Fruit fly (Drosophila melanogaster) whole organism, prepupa: ENCODE measurements around the gene Rh5.

ENCODE experiments used
- Blimp-1 ChIP-seq: fragments of 200-800 bp; sonication (Bioruptor generic); optimal IDR thresholded peaks from 3 replicates; lab custom pipeline; 2017; ENCODE audit warnings: missing biosample characterization, missing genetic modification characterization, mild to moderate bottlenecking, moderate library complexity, missing genetic modification reagents
- CG10631 ChIP-seq: fragments of 200-800 bp; sonication (Bioruptor generic); optimal IDR thresholded peaks from 2 replicates; lab custom pipeline; 2016; ENCODE audit warnings: missing biosample characterization, missing genetic modification characterization
- CG10669 ChIP-seq: fragments of 200-800 bp; sonication (Bioruptor generic); optimal IDR thresholded peaks from 3 replicates; lab custom pipeline; 2018; ENCODE audit warnings: missing biosample characterization, mild to moderate bottlenecking, missing genetic modification characterization, moderate library complexity
- CG11294 ChIP-seq: fragments of 200-800 bp; sonication (Bioruptor generic); IDR thresholded peaks from 2 replicates; pipeline ENCODE4 v1.3.6; 2022; ENCODE audit warnings: missing biosample characterization, missing genetic modification characterization
- CG11902 ChIP-seq: fragments of 200-800 bp; sonication (Bioruptor generic); optimal IDR thresholded peaks from 3 replicates; lab custom pipeline; 2016; ENCODE audit warnings: missing biosample characterization, missing genetic modification characterization
- CG3032 ChIP-seq: fragments of 200-800 bp; optimal IDR thresholded peaks from 2 replicates; lab custom pipeline; 2019; ENCODE audit warnings: missing biosample characterization, mild to moderate bottlenecking, missing genetic modification characterization, moderate library complexity
- CG31627 ChIP-seq: fragments of 200-800 bp; sonication (Bioruptor generic); optimal IDR thresholded peaks from 3 replicates; lab custom pipeline; 2016; ENCODE audit warnings: missing biosample characterization, missing genetic modification characterization
- CG32006 ChIP-seq: fragments of 200-800 bp; sonication (Bioruptor generic); optimal IDR thresholded peaks from 3 replicates; lab custom pipeline; 2017; ENCODE audit warnings: missing biosample characterization, mild to moderate bottlenecking, missing genetic modification characterization
- CG34406 ChIP-seq: fragments of 200-800 bp; sonication (Bioruptor generic); optimal IDR thresholded peaks from 3 replicates; lab custom pipeline; 2016; ENCODE audit warnings: missing biosample characterization, missing genetic modification characterization
- CG3919 ChIP-seq: fragments of 200-800 bp; sonication (Bioruptor generic); optimal IDR thresholded peaks from 3 replicates; lab custom pipeline; 2016; ENCODE audit warnings: missing biosample characterization, missing genetic modification characterization
- CG6163 ChIP-seq: fragments of 200-800 bp; sonication (Bioruptor generic); IDR thresholded peaks from 3 replicates; pipeline ENCODE4 v1.3.6; 2022; ENCODE audit warnings: missing biosample characterization, missing genetic modification characterization
- CG6276 ChIP-seq: fragments of 200-800 bp; sonication (Bioruptor generic); optimal IDR thresholded peaks from 2 replicates; lab custom pipeline; 2017; ENCODE audit warnings: missing biosample characterization, mild to moderate bottlenecking, missing genetic modification characterization
- CG6792 ChIP-seq: fragments of 200-800 bp; sonication (Bioruptor generic); optimal IDR thresholded peaks from 3 replicates; lab custom pipeline; 2016; ENCODE audit warnings: missing biosample characterization, missing genetic modification characterization
- CG6808 ChIP-seq: fragments of 200-800 bp; sonication (Bioruptor generic); optimal IDR thresholded peaks from 3 replicates; lab custom pipeline; 2017; ENCODE audit warnings: missing biosample characterization, missing genetic modification characterization, mild to moderate bottlenecking, moderate library complexity, missing genetic modification reagents
- CG7368 ChIP-seq: fragments of 200-800 bp; sonication (Bioruptor generic); optimal IDR thresholded peaks from 3 replicates; lab custom pipeline; 2016; ENCODE audit warnings: missing biosample characterization, missing genetic modification characterization
- CG8119 ChIP-seq: fragments of 200-800 bp; sonication (Bioruptor generic); IDR thresholded peaks from 3 replicates; pipeline ENCODE4 v1.3.6; 2022; ENCODE audit warnings: missing biosample characterization, missing genetic modification characterization
- CG8319 ChIP-seq: fragments of 200-800 bp; sonication (Bioruptor generic); optimal IDR thresholded peaks from 3 replicates; lab custom pipeline; 2016; ENCODE audit warnings: missing biosample characterization, missing genetic modification characterization
- CG8632 ChIP-seq: fragments of 200-800 bp; sonication (Bioruptor generic); optimal IDR thresholded peaks from 3 replicates; lab custom pipeline; 2016; ENCODE audit warnings: missing biosample characterization, missing genetic modification characterization
- Eip75B ChIP-seq: fragments of 200-800 bp; sonication (Bioruptor generic); optimal IDR thresholded peaks from 3 replicates; lab custom pipeline; 2016; ENCODE audit warnings: missing biosample characterization, missing genetic modification characterization
- Eip78C ChIP-seq: fragments of 200-800 bp; sonication (Bioruptor generic); peaks from one replicate; lab custom pipeline; 2016; ENCODE audit warnings: missing biosample characterization, missing genetic modification characterization
- Eip93F ChIP-seq: fragments of 200-800 bp; sonication (Bioruptor generic); optimal IDR thresholded peaks from 2 replicates; lab custom pipeline; 2016; ENCODE audit warnings: missing biosample characterization, mild to moderate bottlenecking, missing genetic modification characterization
- Ets21C ChIP-seq: fragments of 200-800 bp; sonication (Bioruptor generic); optimal IDR thresholded peaks from 3 replicates; lab custom pipeline; 2016; ENCODE audit warnings: missing biosample characterization, missing genetic modification characterization
- Ets96B ChIP-seq: fragments of 200-800 bp; optimal IDR thresholded peaks from 2 replicates; lab custom pipeline; 2019; ENCODE audit warnings: missing biosample characterization, mild to moderate bottlenecking, missing genetic modification characterization, moderate library complexity
- Gug ChIP-seq: fragments of 200-800 bp; sonication (Bioruptor generic); IDR thresholded peaks from 2 replicates; pipeline ENCODE4 v1.3.6; 2022; ENCODE audit warnings: missing biosample characterization, missing genetic modification characterization
- Hr38 ChIP-seq: sonication (Bioruptor generic); optimal IDR thresholded peaks from 2 replicates; lab custom pipeline; 2016; ENCODE audit warnings: missing biosample characterization, missing genetic modification characterization
- Hr39 ChIP-seq: fragments of 200-800 bp; sonication (Bioruptor generic); optimal IDR thresholded peaks from 2 replicates; lab custom pipeline; 2016; ENCODE audit warnings: missing biosample characterization, missing genetic modification characterization
- Hr4 ChIP-seq: fragments of 200-800 bp; sonication (Bioruptor generic); optimal IDR thresholded peaks from 3 replicates; lab custom pipeline; 2016; ENCODE audit warnings: missing biosample characterization, missing genetic modification characterization
- Lpt ChIP-seq: fragments of 200-800 bp; sonication (Bioruptor generic); optimal IDR thresholded peaks from 3 replicates; lab custom pipeline; 2016; ENCODE audit warnings: missing biosample characterization, missing genetic modification characterization
- Met ChIP-seq: fragments of 200-800 bp; sonication (Bioruptor generic); optimal IDR thresholded peaks from 3 replicates; lab custom pipeline; 2016; ENCODE audit warnings: missing biosample characterization, missing genetic modification characterization
- Smox ChIP-seq: fragments of 200-800 bp; sonication (Bioruptor generic); optimal IDR thresholded peaks from 3 replicates; lab custom pipeline; 2016; ENCODE audit warnings: missing biosample characterization, missing genetic modification characterization
- Sox102F ChIP-seq: fragments of 200-800 bp; sonication (Bioruptor generic); optimal IDR thresholded peaks from 2 replicates; lab custom pipeline; 2016; ENCODE audit warnings: missing biosample characterization, mild to moderate bottlenecking, missing genetic modification characterization
- Sox14 ChIP-seq: fragments of 200-800 bp; sonication (Bioruptor generic); optimal IDR thresholded peaks from 3 replicates; lab custom pipeline; 2016; ENCODE audit warnings: missing biosample characterization, missing genetic modification characterization
- Sox15 ChIP-seq: fragments of 200-800 bp; sonication (Bioruptor generic); optimal IDR thresholded peaks from 3 replicates; lab custom pipeline; 2016; ENCODE audit warnings: missing biosample characterization, missing genetic modification characterization
- achi ChIP-seq: fragments of 200-800 bp; sonication (Bioruptor generic); optimal IDR thresholded peaks from 3 replicates; lab custom pipeline; 2016; ENCODE audit warnings: missing biosample characterization, missing genetic modification characterization
- acj6 ChIP-seq: fragments of 200-800 bp; sonication (Bioruptor generic); optimal IDR thresholded peaks from 3 replicates; lab custom pipeline; 2016; ENCODE audit warnings: missing biosample characterization, missing genetic modification characterization
- dac ChIP-seq: fragments of 200-800 bp; sonication (Bioruptor generic); optimal IDR thresholded peaks from 2 replicates; lab custom pipeline; 2017; ENCODE audit warnings: missing biosample characterization, mild to moderate bottlenecking, missing genetic modification characterization
- dsx ChIP-seq: fragments of 200-800 bp; optimal IDR thresholded peaks from 3 replicates; lab custom pipeline; 2019; ENCODE audit warnings: missing biosample characterization, mild to moderate bottlenecking, missing genetic modification characterization, moderate library complexity; ENCODE audit not compliant: poor library complexity, severe bottlenecking
- eg ChIP-seq: fragments of 200-800 bp; sonication (Bioruptor generic); IDR thresholded peaks from 3 replicates; pipeline ENCODE4 v1.3.6; 2022; ENCODE audit warnings: missing biosample characterization, missing genetic modification characterization
- esn ChIP-seq: fragments of 200-800 bp; sonication (Bioruptor generic); optimal IDR thresholded peaks from 2 replicates; lab custom pipeline; 2016; ENCODE audit warnings: missing biosample characterization, mild to moderate bottlenecking, missing genetic modification characterization, moderate library complexity
- fd59A ChIP-seq: fragments of 200-800 bp; sonication (Bioruptor generic); optimal IDR thresholded peaks from 2 replicates; lab custom pipeline; 2017; ENCODE audit warnings: missing biosample characterization, mild to moderate bottlenecking, missing genetic modification characterization, missing genetic modification reagents
- fd85E ChIP-seq: fragments of 200-800 bp; sonication (Bioruptor generic); optimal IDR thresholded peaks from 3 replicates; lab custom pipeline; 2016; ENCODE audit warnings: missing biosample characterization, missing genetic modification characterization
- fkh ChIP-seq: fragments of 200-800 bp; sonication (Bioruptor generic); optimal IDR thresholded peaks from 3 replicates; lab custom pipeline; 2017; ENCODE audit warnings: missing biosample characterization, mild to moderate bottlenecking, missing genetic modification characterization, moderate library complexity
- lz ChIP-seq: fragments of 200-800 bp; sonication (Bioruptor generic); optimal IDR thresholded peaks from 3 replicates; lab custom pipeline; 2016; ENCODE audit warnings: missing biosample characterization, missing genetic modification characterization
- salr ChIP-seq, 2 experiments: fragments of 200-800 bp; sonication (Bioruptor generic); optimal IDR thresholded peaks; 3 replicates each; lab custom pipeline; 2016 to 2018; ENCODE audit warnings: missing biosample characterization in 2 of 2, missing genetic modification characterization in 2 of 2, mild to moderate bottlenecking in 1 of 2
- svp ChIP-seq: fragments of 200-800 bp; sonication (Bioruptor generic); peaks from one replicate; lab custom pipeline; 2016; ENCODE audit warnings: missing biosample characterization, missing genetic modification characterization
- vri ChIP-seq: fragments of 200-800 bp; sonication (Bioruptor generic); optimal IDR thresholded peaks from 3 replicates; lab custom pipeline; 2016; ENCODE audit warnings: missing biosample characterization, mild to moderate bottlenecking, missing genetic modification characterization

The Rh5 gene

DNA sequence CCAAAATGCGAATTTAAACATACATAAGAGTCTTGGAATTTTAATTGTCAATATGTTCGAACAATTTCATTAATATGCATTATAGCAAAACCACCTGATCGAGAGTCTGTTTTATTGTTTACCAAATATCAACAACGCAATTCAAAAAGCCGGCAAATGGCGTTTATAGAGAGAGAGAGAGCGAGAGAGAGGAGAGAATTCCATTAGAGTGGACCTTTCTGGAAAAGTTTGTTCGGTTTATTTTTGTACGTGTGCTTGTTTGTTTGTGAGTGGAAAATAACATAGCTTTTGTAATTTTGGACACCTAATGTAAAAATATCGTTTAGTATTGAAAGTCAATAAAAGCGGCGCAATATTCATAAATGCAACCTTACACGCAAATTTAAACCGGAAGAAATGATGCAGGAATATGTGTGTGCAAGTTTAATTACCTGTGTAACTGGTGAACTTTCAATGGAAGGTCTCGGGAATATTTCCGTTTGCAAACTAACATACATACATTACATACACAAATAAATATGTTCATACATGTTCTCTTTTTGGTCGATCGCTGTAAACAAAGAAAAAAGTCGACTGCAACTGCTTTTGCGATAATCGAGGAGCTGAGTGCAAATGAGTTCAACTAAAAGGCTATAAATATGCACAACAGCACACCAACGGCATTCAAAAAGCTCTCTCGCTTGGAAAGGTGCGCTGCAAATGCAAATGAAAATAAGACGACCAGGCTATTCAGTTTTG, 36.8 kb downstream of the Rh5 start, which contains the start of gene CG6785 (continued):
- TF ChIP-seq acj6 (peak; percentile 80), CG8119 (GFP tag; lab: Robert Waterston, UW) (peak; percentile 91; the same call in 2 of the 3 replicates), Met (peak; percentile 86), dsx (GFP tag; lab: Kevin White, UChicago) (peak; percentile 47), CG3032 (tag; lab: Kevin White, UChicago) (peak; percentile 52), CG31627 (GFP tag; lab: Kevin White, UChicago) (peak; percentile 71), Sox102F (GFP tag; lab: Kevin White, UChicago) (peak; percentile 88), achi (GFP tag; lab: Kevin White, UChicago) (peak; percentile 81), CG3919 (GFP tag; lab: Kevin White, UChicago) (no peak), CG8632 (GFP tag; lab: Kevin White, UChicago) (peak; percentile 89), lz (GFP tag; lab: Kevin White, UChicago) (peak; percentile 74), fd85E (GFP tag; lab: Kevin White, UChicago) (peak; percentile 26), CG8319 (GFP tag; lab: Kevin White, UChicago) (peak; percentile 64), CG6276 (peak; percentile 88), CG11294 (GFP tag; lab: Robert Waterston, UW) (peak; percentile 70), Ets21C (GFP tag; lab: Kevin White, UChicago) (peak; percentile 51), fkh (GFP tag; lab: Kevin White, UChicago) (peak; percentile 96), CG11902 (GFP tag; lab: Kevin White, UChicago) (no peak), CG10669 (GFP tag; lab: Kevin White, UChicago) (peak; percentile 76), dac (peak; percentile 67), CG7368 (GFP tag; lab: Kevin White, UChicago) (peak; percentile 83), CG6808 (peak; percentile 73), Smox (GFP tag; lab: Kevin White, UChicago) (no peak), vri (GFP tag; lab: Kevin White, UChicago) (peak; percentile 86), CG6163 (GFP tag; lab: Robert Waterston, UW) (peak; percentile 77), svp (peak; percentile 92), Hr4 (peak; percentile 79), esn (peak; percentile 89), Eip75B (GFP tag; lab: Kevin White, UChicago) (peak; percentile 83), fd59A (GFP tag; lab: Kevin White, UChicago) (peak; percentile 58), CG10631 (GFP tag; lab: Kevin White, UChicago) (peak; percentile 69), CG6792 (GFP tag; lab: Kevin White, UChicago) (peak; percentile 92), Sox15 (GFP tag; lab: Kevin White, UChicago) (peak; percentile 37), salr (GFP tag; optimal IDR thresholded peaks at IDR 0.05; lab: Kevin White, UChicago) (peak; percentile 58 to 59), Ets96B (tag; lab: Kevin White, UChicago) (peak; percentile 67), Eip78C (GFP tag; lab: Kevin White, UChicago) (peak; percentile 96), CG32006 (peak; percentile 80), Hr38 (GFP tag; lab: Kevin White, UChicago) (no peak), Blimp-1 (GFP tag; lab: Kevin White, UChicago) (peak; percentile 26)

DNA sequence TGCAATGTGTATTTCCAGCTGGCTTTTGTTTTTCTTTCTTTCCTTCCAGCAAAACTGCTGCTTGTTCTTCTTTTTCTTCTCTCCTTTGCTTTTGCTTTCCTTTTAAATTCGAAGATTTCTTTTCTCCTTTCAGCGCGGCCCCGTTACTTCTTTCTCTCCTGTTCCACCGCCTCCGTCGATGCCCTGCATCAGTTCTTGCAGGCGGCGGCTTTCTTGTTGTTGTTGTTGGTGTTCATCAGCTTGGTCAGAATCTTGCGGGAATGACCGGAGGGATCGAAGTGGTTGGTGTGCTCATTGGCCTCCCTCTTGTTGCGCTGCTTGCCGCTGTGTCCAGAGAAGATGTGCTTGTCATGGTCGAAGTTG, 37.6 kb downstream of the Rh5 start:
- TF ChIP-seq fd85E (GFP tag; lab: Kevin White, UChicago), result no peak
- TF ChIP-seq Lpt (GFP tag; lab: Kevin White, UChicago), result no peak
- TF ChIP-seq Sox15 (GFP tag; lab: Kevin White, UChicago), result no peak
- TF ChIP-seq fkh (GFP tag; lab: Kevin White, UChicago), result no peak
- no peak for TF ChIP-seq Hr4
- TF ChIP-seq CG8319 (GFP tag; lab: Kevin White, UChicago), result no peak
- no peak for TF ChIP-seq acj6
- no peak for TF ChIP-seq Hr39 (GFP tag; lab: Kevin White, UChicago)
- no peak for TF ChIP-seq CG34406 (GFP tag; lab: Kevin White, UChicago)
- TF ChIP-seq Eip78C (GFP tag; lab: Kevin White, UChicago), result no peak
- no peak for TF ChIP-seq Sox14 (GFP tag; lab: Kevin White, UChicago)
- TF ChIP-seq eg (GFP tag; lab: Robert Waterston, UW), result no peak
- TF ChIP-seq CG11902 (GFP tag; lab: Kevin White, UChicago), result no peak
- TF ChIP-seq CG32006, result no peak
- no peak for TF ChIP-seq Gug
- TF ChIP-seq Eip93F, result no peak
- TF ChIP-seq Met, result no peak
- TF ChIP-seq CG10631 (GFP tag; lab: Kevin White, UChicago), result no peak
- TF ChIP-seq fd59A (GFP tag; lab: Kevin White, UChicago), result no peak
- TF ChIP-seq CG8632 (GFP tag; lab: Kevin White, UChicago), result no peak
- TF ChIP-seq, all 60 proteins: peak for 0
